Fruit fly (Drosophila melanogaster): ENCODE results near the gene c12.2.

c12.2 gene

dm6 chrX:9297661-9298433 lies 21.3 kb upstream of the c12.2 start:
- TF ChIP-seq EcR (GFP tag; optimal IDR thresholded peaks at IDR 0.05) = no peak
- no peak for TF ChIP-seq CG8478 (optimal IDR thresholded peaks at IDR 0.05)
- no peak for TF ChIP-seq psq (optimal IDR thresholded peaks at IDR 0.05)
- no peak for TF ChIP-seq usp (GFP tag; optimal IDR thresholded peaks at IDR 0.05)
- TF ChIP-seq Dll (optimal IDR thresholded peaks at IDR 0.05) = no peak
- TF ChIP-seq pan (optimal IDR thresholded peaks at IDR 0.05) = no peak

dm6 chrX:9305735-9306134 lies 13.4 kb upstream of the c12.2 start:
- no peak for TF ChIP-seq Dll (optimal IDR thresholded peaks at IDR 0.05)
- no peak for TF ChIP-seq psq (optimal IDR thresholded peaks at IDR 0.05)
- no peak for TF ChIP-seq EcR (GFP tag; optimal IDR thresholded peaks at IDR 0.05)
- no peak for TF ChIP-seq usp (GFP tag; optimal IDR thresholded peaks at IDR 0.05)
- no peak for TF ChIP-seq pan (optimal IDR thresholded peaks at IDR 0.05)
- TF ChIP-seq CG8478 (optimal IDR thresholded peaks at IDR 0.05) = no peak

dm6 chrX:9309959-9310658 lies 9.1 kb upstream of the c12.2 start:
- TF ChIP-seq EcR (GFP tag; optimal IDR thresholded peaks at IDR 0.05) (no peak), psq (optimal IDR thresholded peaks at IDR 0.05) (no peak), usp (GFP tag; optimal IDR thresholded peaks at IDR 0.05) (no peak), CG8478 (optimal IDR thresholded peaks at IDR 0.05) (no peak)

dm6 chrX:9317100-9317499 lies 2.1 kb upstream of the c12.2 start:
- TF ChIP-seq psq (optimal IDR thresholded peaks at IDR 0.05) (no peak), pan (optimal IDR thresholded peaks at IDR 0.05) (no peak), CG8478 (optimal IDR thresholded peaks at IDR 0.05) (no peak), EcR (GFP tag; optimal IDR thresholded peaks at IDR 0.05) (no peak), Dll (optimal IDR thresholded peaks at IDR 0.05) (no peak), usp (GFP tag; optimal IDR thresholded peaks at IDR 0.05) (no peak)

dm6 chrX:9330387-9330786 lies 11.2 kb downstream of the c12.2 start, which contains the start of gene CG34450:
TSS of gene CG34450 (minus strand) at chrX:9330487.
- TF ChIP-seq EcR (GFP tag; optimal IDR thresholded peaks at IDR 0.05) (no peak), Dll (optimal IDR thresholded peaks at IDR 0.05) (no peak)

dm6 chrX:9332208-9332607 lies 13.0 kb downstream of the c12.2 start:
- TF ChIP-seq psq (optimal IDR thresholded peaks at IDR 0.05) (no peak), EcR (GFP tag; optimal IDR thresholded peaks at IDR 0.05) (no peak), CG8478 (optimal IDR thresholded peaks at IDR 0.05) (no peak), pan (optimal IDR thresholded peaks at IDR 0.05) (no peak)

dm6 chrX:9343480-9344477 lies 24.6 kb downstream of the c12.2 start:
- TF ChIP-seq EcR (GFP tag; optimal IDR thresholded peaks at IDR 0.05) = no peak
- no peak for TF ChIP-seq Dll (optimal IDR thresholded peaks at IDR 0.05)
- no peak for TF ChIP-seq psq (optimal IDR thresholded peaks at IDR 0.05)
- no peak for TF ChIP-seq usp (GFP tag; optimal IDR thresholded peaks at IDR 0.05)
- TF ChIP-seq CG8478 (optimal IDR thresholded peaks at IDR 0.05) = no peak
- TF ChIP-seq pan (optimal IDR thresholded peaks at IDR 0.05) = no peak

dm6 chrX:9344482-9345106 lies 25.4 kb downstream of the c12.2 start:
- TF ChIP-seq pan (optimal IDR thresholded peaks at IDR 0.05) (no peak), Dll (optimal IDR thresholded peaks at IDR 0.05) (no peak), CG8478 (optimal IDR thresholded peaks at IDR 0.05) (no peak), usp (GFP tag; optimal IDR thresholded peaks at IDR 0.05) (no peak), psq (optimal IDR thresholded peaks at IDR 0.05) (no peak), EcR (GFP tag; optimal IDR thresholded peaks at IDR 0.05) (no peak)

- no peak for TF ChIP-seq EcR (GFP tag; optimal IDR thresholded peaks at IDR 0.05)
- no peak for TF ChIP-seq pan (optimal IDR thresholded peaks at IDR 0.05)
- TF ChIP-seq usp (GFP tag; optimal IDR thresholded peaks at IDR 0.05) = no peak
- TF ChIP-seq Dll (optimal IDR thresholded peaks at IDR 0.05) = no peak
- TF ChIP-seq CG8478 (optimal IDR thresholded peaks at IDR 0.05) = no peak
- TF ChIP-seq psq (optimal IDR thresholded peaks at IDR 0.05) = no peak
Measured at dm6 chrX:9345522-9345921, 26.4 kb downstream of the c12.2 start.

dm6 chrX:9347767-9348166 lies 28.6 kb downstream of the c12.2 start:
- TF ChIP-seq CG8478 (optimal IDR thresholded peaks at IDR 0.05) = no peak
- no peak for TF ChIP-seq psq (optimal IDR thresholded peaks at IDR 0.05)
- TF ChIP-seq Dll (optimal IDR thresholded peaks at IDR 0.05) = no peak
- no peak for TF ChIP-seq EcR (GFP tag; optimal IDR thresholded peaks at IDR 0.05)
- no peak for TF ChIP-seq usp (GFP tag; optimal IDR thresholded peaks at IDR 0.05)
- TF ChIP-seq pan (optimal IDR thresholded peaks at IDR 0.05) = no peak

dm6 chrX:9349224-9349623 lies 30.1 kb downstream of the c12.2 start:
- no peak for TF ChIP-seq pan (optimal IDR thresholded peaks at IDR 0.05)
- TF ChIP-seq CG8478 (optimal IDR thresholded peaks at IDR 0.05) = no peak
- TF ChIP-seq Dll (optimal IDR thresholded peaks at IDR 0.05) = no peak
- TF ChIP-seq EcR (GFP tag; optimal IDR thresholded peaks at IDR 0.05) = no peak
- TF ChIP-seq psq (optimal IDR thresholded peaks at IDR 0.05) = no peak
- no peak for TF ChIP-seq usp (GFP tag; optimal IDR thresholded peaks at IDR 0.05)

Data from whole organism.